Worm (Caenorhabditis elegans): Measurements from ENCODE around the gene ncx-1.

ce11 chrV:20064076-20064475 is 56.4 kb downstream of the ncx-1 start, which contains the start of gene ttx-1:
- TF ChIP-seq nhr-179 (tag; optimal IDR thresholded peaks at IDR 0.05) (no peak), egl-18 (GFP tag; IDR thresholded peaks at IDR 0.05) (no peak), nhr-90 (tag; optimal IDR thresholded peaks at IDR 0.05) (no peak), unc-62 (GFP tag; optimal IDR thresholded peaks at IDR 0.05) (no peak)
